Worm (Caenorhabditis elegans): ENCODE measurements around the gene W07E6.5.

W07E6.5 gene

DNA sequence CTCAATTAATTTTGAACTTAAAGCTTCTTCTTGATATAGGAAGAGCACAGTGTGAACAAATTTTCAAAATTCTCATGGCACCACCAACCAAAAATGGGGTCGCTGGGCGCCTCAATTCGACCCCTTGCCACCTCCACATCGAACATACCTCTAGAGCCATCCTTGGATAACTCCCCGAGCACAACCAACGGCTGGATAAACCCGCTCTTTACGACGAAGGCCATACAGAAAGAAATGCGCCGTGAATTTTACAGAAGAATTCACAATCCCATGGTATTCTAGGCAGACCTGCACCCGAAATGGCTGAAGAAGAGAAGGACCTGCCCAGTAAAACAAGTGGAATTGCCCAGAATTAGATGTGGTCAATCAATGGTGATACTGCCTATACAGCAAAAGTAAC, 29.3 kb downstream of the W07E6.5 start:
- no peak for TF ChIP-seq tlf-1 (GFP tag; optimal IDR thresholded peaks at IDR 0.05)
- no peak for TF ChIP-seq madf-3 (GFP tag; IDR thresholded peaks at IDR 0.05)
- no peak for TF ChIP-seq sptf-2 (GFP tag; optimal IDR thresholded peaks at IDR 0.05)
- TF ChIP-seq F49E8.2 (tag; optimal IDR thresholded peaks at IDR 0.05; ENCODE audit: insufficient read depth) = no peak
- no peak for TF ChIP-seq somi-1 (GFP tag; optimal IDR thresholded peaks at IDR 0.05)
- TF ChIP-seq tbp1 (GFP tag; optimal IDR thresholded peaks at IDR 0.05) = no peak
- no peak for TF ChIP-seq zim-3 (tag; optimal IDR thresholded peaks at IDR 0.05)
- no peak for TF ChIP-seq Y53G8AR.9 (GFP tag; conservative IDR thresholded peaks at IDR 0.05)
- no peak for TF ChIP-seq attf-6 (GFP tag; IDR thresholded peaks at IDR 0.05)
- TF ChIP-seq let-607 (tag; optimal IDR thresholded peaks at IDR 0.05) = no peak
- TF ChIP-seq Y67H2A.10 (GFP tag; conservative IDR thresholded peaks at IDR 0.05) = no peak
- TF ChIP-seq Y53F4B.3 (GFP tag; IDR thresholded peaks at IDR 0.05) = no peak
- TF ChIP-seq F57A8.1 (GFP tag; optimal IDR thresholded peaks at IDR 0.05) = no peak
- TF ChIP-seq ztf-6 (GFP tag; IDR thresholded peaks at IDR 0.05) = no peak
- no peak for TF ChIP-seq mes-4 (tag; optimal IDR thresholded peaks at IDR 0.05)
- no peak for TF ChIP-seq Y95B8A.8 (GFP tag; IDR thresholded peaks at IDR 0.05)
- TF ChIP-seq madf-8 (GFP tag; conservative IDR thresholded peaks at IDR 0.05) = no peak
- no peak for TF ChIP-seq ets-4 (GFP tag; optimal IDR thresholded peaks at IDR 0.05)
- TF ChIP-seq lin-35 (GFP tag; optimal IDR thresholded peaks at IDR 0.05) = no peak

DNA sequence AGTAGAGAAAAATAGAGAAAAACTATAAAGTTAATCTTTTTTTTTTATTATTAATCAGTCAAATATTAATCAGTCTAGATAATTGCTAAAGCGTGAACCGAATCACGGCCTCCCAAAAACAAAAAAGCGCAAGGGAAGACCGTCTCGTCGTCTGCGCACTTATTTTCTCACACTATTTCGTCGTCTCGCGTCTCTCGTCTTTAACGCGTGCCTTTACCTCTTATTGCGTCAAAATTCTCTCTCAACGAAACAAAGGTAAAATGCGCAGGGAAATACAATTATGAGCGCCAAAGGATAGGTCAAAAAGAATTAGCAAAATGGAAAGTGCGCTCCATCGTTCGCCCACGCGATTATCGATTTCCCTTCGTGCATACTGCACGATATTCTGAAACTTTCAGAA, 32.8 kb downstream of the W07E6.5 start:
- no peak for TF ChIP-seq F55B11.4 (tag; optimal IDR thresholded peaks at IDR 0.05; ENCODE audit: borderline replicate concordance, insufficient read depth)
- TF ChIP-seq Y56A3A.18 (GFP tag; IDR thresholded peaks at IDR 0.05) = no peak
- no peak for TF ChIP-seq ceh-27 (GFP tag; optimal IDR thresholded peaks at IDR 0.05)
- no peak for TF ChIP-seq nhr-90 (tag; optimal IDR thresholded peaks at IDR 0.05)
- TF ChIP-seq aptf-2 (GFP tag; conservative IDR thresholded peaks at IDR 0.05) = no peak
- no peak for TF ChIP-seq zim-3 (tag; optimal IDR thresholded peaks at IDR 0.05)
- TF ChIP-seq ceh-58 (GFP tag; IDR thresholded peaks at IDR 0.05) = no peak
- peak; percentile 34 for TF ChIP-seq ztf-18 (tag; optimal IDR thresholded peaks at IDR 0.05)
- TF ChIP-seq rpc-1 (optimal IDR thresholded peaks at IDR 0.05) = no peak
- TF ChIP-seq rpc-1 (tag; optimal IDR thresholded peaks at IDR 0.05) = no peak
- no peak for TF ChIP-seq madf-3 (GFP tag; IDR thresholded peaks at IDR 0.05)
- TF ChIP-seq F52B5.7 (tag; optimal IDR thresholded peaks at IDR 0.05) = no peak
- TF ChIP-seq efl-1 (GFP tag; optimal IDR thresholded peaks at IDR 0.05) = peak; percentile 56
- TF ChIP-seq nfya-2 (GFP tag; IDR thresholded peaks at IDR 0.05) = no peak
- TF ChIP-seq Y53F4B.3 (GFP tag; IDR thresholded peaks at IDR 0.05) = no peak
- no peak for TF ChIP-seq ets-4 (GFP tag; optimal IDR thresholded peaks at IDR 0.05)
- no peak for TF ChIP-seq rcor-1 (GFP tag; IDR thresholded peaks at IDR 0.05)
- TF ChIP-seq lir-1 (GFP tag; conservative IDR thresholded peaks at IDR 0.05) = no peak
- TF ChIP-seq mcd-1 (GFP tag; IDR thresholded peaks at IDR 0.05) = peak; percentile 76
- peak; percentile 90 for TF ChIP-seq hmg-1.2 (GFP tag; IDR thresholded peaks at IDR 0.05)
- no peak for TF ChIP-seq ceh-40 (GFP tag; IDR thresholded peaks at IDR 0.05)
- no peak for TF ChIP-seq F57C9.4 (tag; optimal IDR thresholded peaks at IDR 0.05)
- TF ChIP-seq Y95B8A.8 (GFP tag; IDR thresholded peaks at IDR 0.05) = no peak
- no peak for TF ChIP-seq attf-3 (GFP tag; conservative IDR thresholded peaks at IDR 0.05)

DNA sequence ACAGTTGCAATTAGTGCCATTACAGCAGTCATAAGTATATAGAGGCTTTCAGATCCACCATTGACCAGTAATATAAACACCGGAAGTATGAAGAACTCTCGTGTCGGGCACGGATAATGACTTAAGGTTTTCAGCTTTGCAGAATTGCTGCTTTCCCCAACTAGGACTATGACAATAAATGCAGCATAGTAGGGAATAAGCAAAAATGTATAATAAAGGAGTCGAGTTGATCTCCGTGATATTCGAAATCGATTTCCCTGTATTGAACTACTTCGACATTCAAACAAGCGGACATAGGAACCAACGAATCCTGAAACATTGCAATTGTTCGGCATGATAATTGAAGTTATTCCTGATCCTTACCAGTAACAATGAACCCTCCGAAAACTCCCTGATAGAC, 35.3 kb downstream of the W07E6.5 start:
- no peak for TF ChIP-seq athp-1 (tag; optimal IDR thresholded peaks at IDR 0.05)
- TF ChIP-seq fkh-3 (tag; optimal IDR thresholded peaks at IDR 0.05) = no peak
- no peak for TF ChIP-seq die-1 (tag; optimal IDR thresholded peaks at IDR 0.05)
- TF ChIP-seq aptf-2 (GFP tag; conservative IDR thresholded peaks at IDR 0.05) = no peak
- no peak for TF ChIP-seq hmg-1.2 (GFP tag; IDR thresholded peaks at IDR 0.05)
- no peak for TF ChIP-seq hmg-20 (GFP tag; IDR thresholded peaks at IDR 0.05)
